Worm (Caenorhabditis elegans): ENCODE data around the gene Y39A3A.4.

- TF ChIP-seq flt-1 (GFP tag; IDR thresholded peaks at IDR 0.05) (no peak), klf-2 (GFP tag; conservative IDR thresholded peaks at IDR 0.05) (no peak), ztf-29 (GFP tag; IDR thresholded peaks at IDR 0.05) (no peak), cog-1 (tag; optimal IDR thresholded peaks at IDR 0.05) (no peak), T22C8.4 (GFP tag; IDR thresholded peaks at IDR 0.05) (no peak), ztf-23 (GFP tag; IDR thresholded peaks at IDR 0.05) (no peak), med-1 (GFP tag; optimal IDR thresholded peaks at IDR 0.05; ENCODE audit: insufficient read depth) (no peak)
These were observed 15.5 kb downstream of the Y39A3A.4 start, which contains the start of gene ins-16 for ce11 chrIII:2060857-2061256.
